Fruit fly (Drosophila melanogaster): Measurements from ENCODE around the gene CG4287.

CG4287 gene

dm6 chr3R:15984483-15985118 is 20.9 kb upstream of the CG4287 start (continued):
- TF ChIP-seq seq (GFP tag; IDR thresholded peaks at IDR 0.05) (peak; percentile 53; the same call in 1 of the 2 replicates), CG12391 (tag; optimal IDR thresholded peaks at IDR 0.05) (peak; percentile 69), Sox102F (GFP tag; optimal IDR thresholded peaks at IDR 0.05) (peak; percentile 53), CG6813 (GFP tag; optimal IDR thresholded peaks at IDR 0.05) (no peak), lilli (GFP tag; optimal IDR thresholded peaks at IDR 0.05) (peak; percentile 33), crol (GFP tag; IDR thresholded peaks at IDR 0.05) (peak; percentile 93), sob (GFP tag; IDR thresholded peaks at IDR 0.05) (peak; percentile 37), CG11504 (tag; optimal IDR thresholded peaks at IDR 0.05) (peak; percentile 68), jing (GFP tag; optimal IDR thresholded peaks at IDR 0.05) (no peak), Camta (GFP tag; optimal IDR thresholded peaks at IDR 0.05) (peak; percentile 46), CG16813 (GFP tag; IDR thresholded peaks at IDR 0.05; ENCODE audit: partially characterized antibody) (no peak), cwo (GFP tag; optimal IDR thresholded peaks at IDR 0.05) (peak; percentile 37), pfk (GFP tag; optimal IDR thresholded peaks at IDR 0.05) (no peak), org-1 (GFP tag; optimal IDR thresholded peaks at IDR 0.05) (peak; percentile 19), CG3726 (GFP tag; IDR thresholded peaks at IDR 0.05) (0 out of 3 replicates have a peak, but pooled peaks have one; percentile 18), CG8944 (GFP tag; optimal IDR thresholded peaks at IDR 0.05) (no peak), Dll (GFP tag; IDR thresholded peaks at IDR 0.05; ENCODE audit: partially characterized antibody) (no peak), CG12744 (GFP tag; optimal IDR thresholded peaks at IDR 0.05) (no peak), zfh2 (GFP tag; optimal IDR thresholded peaks at IDR 0.05) (no peak), CHES-1-like (GFP tag; optimal IDR thresholded peaks at IDR 0.05) (peak; percentile 14), z (GFP tag; IDR thresholded peaks at IDR 0.05) (no peak), slbo (GFP tag; IDR thresholded peaks at IDR 0.05) (0 out of 2 replicates have a peak, but pooled peaks have one; percentile 19), Hsf (GFP tag; optimal IDR thresholded peaks at IDR 0.05) (peak; percentile 43), hkb (optimal IDR thresholded peaks at IDR 0.05) (no peak), hkb (GFP tag; IDR thresholded peaks at IDR 0.05) (peak; percentile 23; the same call in 1 of the 2 replicates), Dad (GFP tag; optimal IDR thresholded peaks at IDR 0.05) (no peak), stc (GFP tag; IDR thresholded peaks at IDR 0.05) (peak; percentile 60; the same call in 1 of the 2 replicates), unc-4 (GFP tag; IDR thresholded peaks at IDR 0.05; ENCODE audit: partially characterized antibody) (no peak), CG10959 (GFP tag; IDR thresholded peaks at IDR 0.05) (0 out of 2 replicates have a peak, but pooled peaks have one; percentile 31), CG30020 (tag; optimal IDR thresholded peaks at IDR 0.05) (no peak), NC2β (GFP tag; optimal IDR thresholded peaks at IDR 0.05) (no peak), CG3281 (GFP tag; optimal IDR thresholded peaks at IDR 0.05) (peak; percentile 24), gcm (GFP tag; optimal IDR thresholded peaks at IDR 0.05) (peak; percentile 81), so (GFP tag; IDR thresholded peaks at IDR 0.05) (0 out of 3 replicates have a peak, but pooled peaks have one; percentile 26), mirr (GFP tag; optimal IDR thresholded peaks at IDR 0.05) (peak; percentile 15), ewg (GFP tag; optimal IDR thresholded peaks at IDR 0.05) (no peak), Eip74EF (GFP tag; optimal IDR thresholded peaks at IDR 0.05) (peak in 1 of 2 experiments; percentile 4), GATAe (GFP tag; conservative IDR thresholded peaks at IDR 0.05) (peak; percentile 91), Myb (GFP tag; optimal IDR thresholded peaks at IDR 0.05) (peak; percentile 4), CoRest (tag; optimal IDR thresholded peaks at IDR 0.05) (peak; percentile 57), pros (GFP tag; optimal IDR thresholded peaks at IDR 0.05) (no peak), dmrt99B (tag; optimal IDR thresholded peaks at IDR 0.05) (peak; percentile 65), exex (tag; optimal IDR thresholded peaks at IDR 0.05) (peak; percentile 41), vvl (GFP tag; IDR thresholded peaks at IDR 0.05) (peak; percentile 60; the same call in 1 of the 2 replicates), hbn (GFP tag; IDR thresholded peaks at IDR 0.05; ENCODE audit: partially characterized antibody) (no peak), Nf-YC (tag; optimal IDR thresholded peaks at IDR 0.05) (peak; percentile 77), E2f1 (GFP tag; IDR thresholded peaks at IDR 0.05) (peak; percentile 43; the same call in 1 of the 2 replicates), Nf-YB (GFP tag; optimal IDR thresholded peaks at IDR 0.05) (peak; percentile 83), CG12769 (tag; optimal IDR thresholded peaks at IDR 0.05) (peak; percentile 59)
